Worm (Caenorhabditis elegans) whole organism, early embryonic: ENCODE measurements around the gene K09C4.7.

Source experiments
- B0310.2 ChIP-seq: sonication (generic microtip); optimal IDR thresholded peaks from 2 replicates; lab custom pipeline; 2016; ENCODE audit warnings: mild to moderate bottlenecking, missing genetic modification characterization, missing compliant biosample characterization
- F13C5.2 ChIP-seq: sonication (generic microtip); optimal IDR thresholded peaks from 2 replicates; lab custom pipeline; 2017; ENCODE audit warnings: mild to moderate bottlenecking, missing genetic modification characterization, inconsistent platforms, missing compliant biosample characterization
- aly-1 ChIP-seq: sonication (generic microtip); optimal IDR thresholded peaks from 2 replicates; lab custom pipeline; 2016; ENCODE audit warnings: missing genetic modification characterization, missing compliant biosample characterization
- ama-1 ChIP-seq: fragments of 150-350 bp; optimal IDR thresholded peaks from 2 replicates; lab custom pipeline; 2014
- ceh-13 ChIP-seq: fragments of 200-800 bp; sonication (Bioruptor generic); optimal IDR thresholded peaks from 2 replicates; lab custom pipeline; 2018; ENCODE audit warnings: mild to moderate bottlenecking, missing genetic modification characterization, missing compliant biosample characterization
- ceh-36 ChIP-seq: sonication (generic microtip); optimal IDR thresholded peaks from 2 replicates; lab custom pipeline; 2016; ENCODE audit warnings: missing genetic modification characterization, inconsistent platforms, missing compliant biosample characterization
- ets-7 ChIP-seq: sonication (generic microtip); optimal IDR thresholded peaks from 2 replicates; lab custom pipeline; 2016; ENCODE audit warnings: missing genotype, missing genetic modification characterization, missing compliant biosample characterization
- flt-1 ChIP-seq: fragments of 200-800 bp; sonication (Bioruptor generic); IDR thresholded peaks from 2 replicates; pipeline ENCODE4 v1.3.6; 2022; ENCODE audit warnings: missing genetic modification characterization, missing compliant biosample characterization
- hmbx-1 ChIP-seq: sonication (generic microtip); optimal IDR thresholded peaks from 2 replicates; lab custom pipeline; 2016; ENCODE audit warnings: mild to moderate bottlenecking, missing genetic modification characterization, missing compliant biosample characterization
- hmg-4 ChIP-seq: fragments of 200-800 bp; sonication (Bioruptor generic); optimal IDR thresholded peaks from 2 replicates; lab custom pipeline; 2018; ENCODE audit warnings: mild to moderate bottlenecking, missing genetic modification characterization, missing compliant biosample characterization
- hnd-1 ChIP-seq: sonication (generic microtip); optimal IDR thresholded peaks from 2 replicates; lab custom pipeline; 2016; ENCODE audit warnings: missing genetic modification characterization, missing compliant biosample characterization
- pes-1 ChIP-seq: fragments of 200-800 bp; sonication (Bioruptor generic); IDR thresholded peaks from 2 replicates; pipeline ENCODE4 v1.3.6; 2022; ENCODE audit warnings: missing genetic modification reagents, missing genetic modification characterization, missing compliant biosample characterization
- scrt-1 ChIP-seq: fragments of 200-800 bp; sonication (Bioruptor generic); IDR thresholded peaks from 2 replicates; pipeline ENCODE4 v1.3.6; 2022; ENCODE audit warnings: missing genetic modification characterization, missing compliant biosample characterization
- sea-1 ChIP-seq: fragments of 200-800 bp; sonication (Bioruptor generic); conservative IDR thresholded peaks from 2 replicates; pipeline ENCODE4 v1.3.6; 2022; ENCODE audit warnings: missing genetic modification characterization, missing compliant biosample characterization
- tbx-11 ChIP-seq: fragments of 200-800 bp; sonication (Bioruptor generic); IDR thresholded peaks from 2 replicates; pipeline ENCODE4 v1.3.6; 2022; ENCODE audit warnings: missing genetic modification characterization, missing compliant biosample characterization
- tbx-37 ChIP-seq: fragments of 200-800 bp; sonication (Bioruptor generic); conservative IDR thresholded peaks from 2 replicates; pipeline ENCODE4 v1.3.6; 2022; ENCODE audit warnings: missing genetic modification reagents, missing genetic modification characterization, missing compliant biosample characterization
- tra-4 ChIP-seq: sonication (generic microtip); optimal IDR thresholded peaks from 2 replicates; lab custom pipeline; 2017; ENCODE audit warnings: missing genetic modification characterization, missing compliant biosample characterization

The K09C4.7 gene

ce11 chrX:3244402-3244801 lies 28.3 kb upstream of the K09C4.7 start:
- TF ChIP-seq tbx-37 (no peak), F13C5.2 (tag; lab: Kevin White, UChicago) (no peak), aly-1 (tag; lab: Kevin White, UChicago) (no peak), ceh-36 (no peak), flt-1 (no peak), hmg-4 (GFP tag; lab: Kevin White, UChicago) (no peak), tbx-11 (GFP tag; lab: Robert Waterston, UW) (no peak), hmbx-1 (tag; lab: Kevin White, UChicago) (no peak), hnd-1 (tag; lab: Kevin White, UChicago) (no peak), ama-1 (lab: Kevin White, UChicago) (no peak)

ce11 chrX:3245812-3246211 lies 26.9 kb upstream of the K09C4.7 start, which contains the start of gene F40F4.7:
F40F4.7 (minus strand) TSS chrX:3245933.
- TF ChIP-seq ceh-13 (no peak), ceh-36 (no peak), pes-1 (GFP tag; lab: Robert Waterston, UW) (no peak), sea-1 (GFP tag; lab: Robert Waterston, UW) (no peak), F13C5.2 (tag; lab: Kevin White, UChicago) (peak; percentile 67), tbx-11 (GFP tag; lab: Robert Waterston, UW) (no peak), hmg-4 (GFP tag; lab: Kevin White, UChicago) (peak; percentile 8), ets-7 (tag; lab: Kevin White, UChicago) (no peak), B0310.2 (tag; lab: Kevin White, UChicago) (no peak)

ce11 chrX:3247768-3248167 lies 24.9 kb upstream of the K09C4.7 start:
- TF ChIP-seq tbx-11 (GFP tag; lab: Robert Waterston, UW) (no peak), hnd-1 (tag; lab: Kevin White, UChicago) (no peak), ceh-13 (no peak), aly-1 (tag; lab: Kevin White, UChicago) (no peak), F13C5.2 (tag; lab: Kevin White, UChicago) (no peak), ets-7 (tag; lab: Kevin White, UChicago) (no peak), flt-1 (no peak), pes-1 (GFP tag; lab: Robert Waterston, UW) (no peak), tbx-37 (no peak), hmg-4 (GFP tag; lab: Kevin White, UChicago) (no peak), sea-1 (GFP tag; lab: Robert Waterston, UW) (no peak), scrt-1 (GFP tag; lab: Robert Waterston, UW) (no peak), tra-4 (tag; lab: Kevin White, UChicago) (no peak), B0310.2 (tag; lab: Kevin White, UChicago) (no peak), hmbx-1 (tag; lab: Kevin White, UChicago) (no peak), ama-1 (lab: Kevin White, UChicago) (no peak), ceh-36 (no peak)

ce11 chrX:3250481-3251091 lies 22.1 kb upstream of the K09C4.7 start, which contains the start of gene pqn-37:
pqn-37 (minus strand) TSS chrX:3250531.
- TF ChIP-seq B0310.2 (tag; lab: Kevin White, UChicago) (no peak), hnd-1 (tag; lab: Kevin White, UChicago) (no peak), pes-1 (GFP tag; lab: Robert Waterston, UW) (no peak), scrt-1 (GFP tag; lab: Robert Waterston, UW) (no peak), ceh-13 (no peak), tra-4 (tag; lab: Kevin White, UChicago) (no peak), hmbx-1 (tag; lab: Kevin White, UChicago) (no peak), F13C5.2 (tag; lab: Kevin White, UChicago) (no peak), ama-1 (lab: Kevin White, UChicago) (no peak), tbx-11 (GFP tag; lab: Robert Waterston, UW) (no peak), ets-7 (tag; lab: Kevin White, UChicago) (no peak), sea-1 (GFP tag; lab: Robert Waterston, UW) (no peak), ceh-36 (no peak), flt-1 (no peak), hmg-4 (GFP tag; lab: Kevin White, UChicago) (no peak), aly-1 (tag; lab: Kevin White, UChicago) (no peak), tbx-37 (no peak)

- TF ChIP-seq ama-1 (lab: Kevin White, UChicago): no peak
- TF ChIP-seq F13C5.2 (tag; lab: Kevin White, UChicago): no peak
- TF ChIP-seq flt-1: no peak
- TF ChIP-seq tra-4 (tag; lab: Kevin White, UChicago): no peak
- TF ChIP-seq B0310.2 (tag; lab: Kevin White, UChicago): no peak
- TF ChIP-seq pes-1 (GFP tag; lab: Robert Waterston, UW): no peak
- no peak for TF ChIP-seq hnd-1 (tag; lab: Kevin White, UChicago)
- TF ChIP-seq ets-7 (tag; lab: Kevin White, UChicago): no peak
These were observed 20.2 kb upstream of the K09C4.7 start, which contains the start of gene tba-9 for ce11 chrX:3252500-3252899. tba-9 (plus strand) TSS chrX:3252800.

ce11 chrX:3256784-3257493 lies 15.7 kb upstream of the K09C4.7 start, which contains the start of gene lbp-3:
lbp-3 (plus strand) TSS chrX:3257372.
- TF ChIP-seq ama-1 (lab: Kevin White, UChicago) (no peak), sea-1 (GFP tag; lab: Robert Waterston, UW) (no peak), tra-4 (tag; lab: Kevin White, UChicago) (no peak), flt-1 (no peak)

- TF ChIP-seq B0310.2 (tag; lab: Kevin White, UChicago): no peak
- TF ChIP-seq hmg-4 (GFP tag; lab: Kevin White, UChicago): peak; percentile 25
- peak; percentile 32 for TF ChIP-seq aly-1 (tag; lab: Kevin White, UChicago)
These were observed 13.8 kb upstream of the K09C4.7 start, which contains the start of gene lbp-1 for ce11 chrX:3258842-3259241. lbp-1 (plus strand) TSS chrX:3259142.
